Worm (Caenorhabditis elegans) whole organism, L4 larva: ENCODE data around the gene Y102A11A.5.
A peak's percentile ranks its signal among the peaks of the same experiment; 100 is the strongest.

ENCODE experiments used
- D1046.2 ChIP-seq: fragments of 200-800 bp; sonication (Bioruptor generic); IDR thresholded peaks from 2 replicates; pipeline ENCODE4 v1.3.6; 2022; ENCODE audit warnings: missing genetic modification characterization, missing compliant biosample characterization
- T20F7.1 ChIP-seq: fragments of 200-800 bp; sonication (Bioruptor generic); optimal IDR thresholded peaks from 2 replicates; lab custom pipeline; 2018; ENCODE audit warnings: mild to moderate bottlenecking, missing genetic modification characterization, missing compliant biosample characterization
- arid-1 ChIP-seq: fragments of 200-800 bp; sonication (Bioruptor generic); conservative IDR thresholded peaks from 2 replicates; pipeline ENCODE4 v1.3.6; 2022; ENCODE audit warnings: missing genetic modification reagents, missing genetic modification characterization, missing compliant biosample characterization
- daf-19 ChIP-seq: fragments of 200-800 bp; sonication (Bioruptor generic); conservative IDR thresholded peaks from 2 replicates; pipeline ENCODE4 v1.3.6; 2022; ENCODE audit warnings: missing genetic modification characterization, missing compliant biosample characterization
- dmd-8 ChIP-seq: fragments of 200-800 bp; sonication (Bioruptor generic); IDR thresholded peaks from 2 replicates; pipeline ENCODE4 v1.3.6; 2022; ENCODE audit warnings: missing genetic modification characterization, missing compliant biosample characterization
- dve-1 ChIP-seq: sonication (generic microtip); optimal IDR thresholded peaks from 2 replicates; lab custom pipeline; 2017; ENCODE audit warnings: antibody characterized with exemption, mild to moderate bottlenecking, missing genetic modification characterization, missing compliant biosample characterization; ENCODE audit not compliant: insufficient read depth
- jun-1 ChIP-seq: fragments of 150-350 bp; optimal IDR thresholded peaks from 2 replicates; lab custom pipeline; 2014; ENCODE audit warnings: missing biosample characterization, missing genetic modification reagents, missing genetic modification characterization
- lin-13 ChIP-seq: fragments of 150-350 bp; optimal IDR thresholded peaks from 2 replicates; lab custom pipeline; 2014; ENCODE audit warnings: missing biosample characterization, missing genetic modification reagents, missing genetic modification characterization
- lsy-2 ChIP-seq, 2 experiments: fragments of 150-350 bp in 1 of 2; sonication (generic microtip) in 1 of 2; optimal IDR thresholded peaks; 2 replicates each; lab custom pipeline; 2014 to 2017; ENCODE audit warnings: missing biosample characterization in 2 of 2, missing genetic modification characterization in 2 of 2
- mxl-3 ChIP-seq: fragments of 200-800 bp; sonication (Bioruptor generic); optimal IDR thresholded peaks from 2 replicates; lab custom pipeline; 2018; ENCODE audit warnings: mild to moderate bottlenecking, missing genetic modification characterization, missing compliant biosample characterization
- nhr-11 ChIP-seq: fragments of 150-350 bp; optimal IDR thresholded peaks from 2 replicates; lab custom pipeline; 2014; ENCODE audit warnings: missing biosample characterization, missing genetic modification characterization
- nhr-111 ChIP-seq: fragments of 200-800 bp; sonication (Bioruptor generic); optimal IDR thresholded peaks from 2 replicates; lab custom pipeline; 2018; ENCODE audit warnings: mild to moderate bottlenecking, missing genetic modification characterization, missing compliant biosample characterization
- zag-1 ChIP-seq: fragments of 150-350 bp; optimal IDR thresholded peaks from 2 replicates; lab custom pipeline; 2014; ENCODE audit warnings: missing biosample characterization, missing genetic modification characterization

ce11 chrX:2014521-2014920, 16.9 kb downstream of the Y102A11A.5 start:
- no peak for TF ChIP-seq dmd-8 (GFP tag; lab: Robert Waterston, UW)
- no peak for TF ChIP-seq arid-1 (GFP tag; lab: Robert Waterston, UW)
- no peak for TF ChIP-seq nhr-11 (tag; lab: Kevin White, UChicago)
- no peak for TF ChIP-seq mxl-3 (GFP tag; lab: Kevin White, UChicago)
- TF ChIP-seq lsy-2 (tag; optimal IDR thresholded peaks at IDR 0.05; lab: Kevin White, UChicago), result peak in 1 of 2 experiments; percentile 18
- no peak for TF ChIP-seq jun-1 (tag; lab: Kevin White, UChicago)
- TF ChIP-seq zag-1 (tag; lab: Kevin White, UChicago), result no peak
- TF ChIP-seq dve-1, result peak; percentile 80
- no peak for TF ChIP-seq daf-19
- TF ChIP-seq D1046.2 (GFP tag; lab: Robert Waterston, UW), result no peak
- TF ChIP-seq T20F7.1 (GFP tag; lab: Kevin White, UChicago), result no peak
- TF ChIP-seq lin-13 (GFP tag; lab: Kevin White, UChicago), result no peak
- TF ChIP-seq nhr-111, result no peak
